Worm (Caenorhabditis elegans) whole organism, early embryonic: Measurements from ENCODE around the gene C26D10.6.

ENCODE experiments used
- F13C5.2 ChIP-seq: sonication (generic microtip); optimal IDR thresholded peaks from 2 replicates; lab custom pipeline; 2017; ENCODE audit warnings: mild to moderate bottlenecking, missing genetic modification characterization, inconsistent platforms, missing compliant biosample characterization
- ama-1 ChIP-seq: fragments of 150-350 bp; optimal IDR thresholded peaks from 2 replicates; lab custom pipeline; 2014

DNA sequence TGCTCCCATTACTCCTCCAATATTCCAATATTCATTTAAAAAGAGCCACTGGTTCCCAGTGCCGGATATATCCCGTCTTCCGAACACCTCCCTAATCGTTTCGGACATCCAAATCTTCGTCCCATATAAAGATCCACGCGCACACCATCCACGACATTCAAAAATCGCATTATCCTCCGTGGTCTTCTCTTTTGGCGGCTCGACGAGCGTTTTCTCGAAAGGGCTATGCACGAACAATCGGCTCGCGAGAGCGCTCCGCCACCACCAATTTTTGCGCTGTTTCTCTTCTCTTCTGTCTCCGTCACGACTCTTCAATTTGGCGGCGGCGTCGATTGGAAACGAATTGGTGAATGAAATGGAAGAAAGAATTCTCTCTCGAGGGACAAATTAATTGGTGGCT lies 1.2 kb downstream of the C26D10.6 start:
- no peak for TF ChIP-seq ama-1
- no peak for TF ChIP-seq F13C5.2 (tag; lab: Kevin White, UChicago)
